Worm (Caenorhabditis elegans): ENCODE data around the gene sfxn-1.4.

ce11 chrII:11719533-11719932, 38.5 kb upstream of the sfxn-1.4 start:
- TF ChIP-seq ref-1 (GFP tag; conservative IDR thresholded peaks at IDR 0.05) (no peak), flt-1 (GFP tag; IDR thresholded peaks at IDR 0.05) (no peak), klf-2 (GFP tag; conservative IDR thresholded peaks at IDR 0.05) (no peak), T22C8.4 (GFP tag; IDR thresholded peaks at IDR 0.05) (no peak), med-1 (GFP tag; optimal IDR thresholded peaks at IDR 0.05; ENCODE audit: insufficient read depth) (no peak), ztf-29 (GFP tag; IDR thresholded peaks at IDR 0.05) (no peak), cog-1 (tag; optimal IDR thresholded peaks at IDR 0.05) (no peak)
